Worm (Caenorhabditis elegans) whole organism, L1 larva: ENCODE data around the gene C30F2.4.

Experiments
- ama-1 ChIP-seq: fragments of 150-350 bp; optimal IDR thresholded peaks from 2 replicates; lab custom pipeline; 2014
- blmp-1 ChIP-seq: fragments of 150-350 bp; optimal IDR thresholded peaks from 2 replicates; lab custom pipeline; 2014; ENCODE audit warnings: missing biosample characterization, missing genetic modification characterization
- ces-1 ChIP-seq: fragments of 150-350 bp; optimal IDR thresholded peaks from 2 replicates; lab custom pipeline; 2014; ENCODE audit warnings: missing biosample characterization, missing genetic modification reagents, missing genetic modification characterization
- efl-1 ChIP-seq, 4 experiments: fragments of 150-350 bp; optimal IDR thresholded peaks in 3 of 4; peaks in 1 of 4; 1 replicate in 1 of 4; 2 replicates in 3 of 4; lab custom pipeline; 2014; ENCODE audit warnings: missing biosample characterization in 2 of 4, missing genetic modification characterization in 2 of 4, missing genetic modification reagents in 2 of 4
- efl-3 ChIP-seq: fragments of 200-800 bp; sonication (Bioruptor generic); optimal IDR thresholded peaks from 2 replicates; lab custom pipeline; 2018; ENCODE audit warnings: mild to moderate bottlenecking, missing genetic modification characterization, missing compliant biosample characterization
- elt-2 ChIP-seq: sonication (generic microtip); optimal IDR thresholded peaks from 2 replicates; lab custom pipeline; 2016; ENCODE audit warnings: missing genetic modification characterization, mild to moderate bottlenecking, inconsistent platforms, missing compliant biosample characterization, missing genetic modification reagents
- fkh-8 ChIP-seq: sonication (generic microtip); optimal IDR thresholded peaks from 2 replicates; lab custom pipeline; 2016; ENCODE audit warnings: mild to moderate bottlenecking, missing genetic modification characterization, missing compliant biosample characterization
- mab-9 ChIP-seq: fragments of 200-800 bp; sonication (Bioruptor generic); IDR thresholded peaks from 2 replicates; pipeline ENCODE4 v1.3.6; 2022; ENCODE audit warnings: missing genetic modification reagents, missing genetic modification characterization, missing compliant biosample characterization
- nhr-11 ChIP-seq: fragments of 150-350 bp; optimal IDR thresholded peaks from 2 replicates; lab custom pipeline; 2014; ENCODE audit warnings: missing biosample characterization, missing genetic modification characterization
- nhr-19 ChIP-seq: fragments of 200-800 bp; sonication (Bioruptor generic); conservative IDR thresholded peaks from 2 replicates; pipeline ENCODE4 v1.3.6; 2022; ENCODE audit warnings: missing genetic modification characterization, missing compliant biosample characterization
- nhr-20 ChIP-seq: sonication (generic microtip); optimal IDR thresholded peaks from 2 replicates; lab custom pipeline; 2016; ENCODE audit warnings: mild to moderate bottlenecking, missing genetic modification characterization, missing compliant biosample characterization
- nhr-237 ChIP-seq: fragments of 150-350 bp; optimal IDR thresholded peaks from 2 replicates; lab custom pipeline; 2014; ENCODE audit warnings: missing biosample characterization, missing genetic modification characterization
- rnt-1 ChIP-seq: sonication (generic microtip); optimal IDR thresholded peaks from 2 replicates; lab custom pipeline; 2016; ENCODE audit warnings: mild to moderate bottlenecking, missing genetic modification characterization, moderate library complexity, missing compliant biosample characterization
- skn-1 ChIP-seq: fragments of 150-350 bp; optimal IDR thresholded peaks from 2 replicates; lab custom pipeline; 2014; ENCODE audit warnings: missing biosample characterization, missing genetic modification characterization
- snu-23 ChIP-seq: sonication (generic microtip); optimal IDR thresholded peaks from 2 replicates; lab custom pipeline; 2016; ENCODE audit warnings: missing genetic modification characterization, missing compliant biosample characterization
- sup-37 ChIP-seq: fragments of 200-800 bp; sonication (Bioruptor generic); optimal IDR thresholded peaks from 2 replicates; lab custom pipeline; 2018; ENCODE audit warnings: mild to moderate bottlenecking, missing genetic modification characterization, missing compliant biosample characterization
- unc-30 ChIP-seq: sonication (generic microtip); optimal IDR thresholded peaks from 2 replicates; lab custom pipeline; 2017; ENCODE audit warnings: missing biosample characterization, missing genetic modification characterization
- unc-86 ChIP-seq: sonication (generic microtip); optimal IDR thresholded peaks from 2 replicates; lab custom pipeline; 2016; ENCODE audit warnings: missing genetic modification characterization, missing compliant biosample characterization
- zip-4 ChIP-seq: fragments of 200-800 bp; sonication (Bioruptor generic); optimal IDR thresholded peaks from 2 replicates; lab custom pipeline; 2018; ENCODE audit warnings: mild to moderate bottlenecking, missing genetic modification characterization, moderate library complexity, missing compliant biosample characterization

The C30F2.4 gene

ce11 chrX:16039173-16039572 is 37.2 kb downstream of the C30F2.4 start:
- peak; percentile 44 for TF ChIP-seq nhr-20 (tag; lab: Kevin White, UChicago)
- TF ChIP-seq skn-1 (tag; lab: Kevin White, UChicago), result no peak
- peak; percentile 27 for TF ChIP-seq elt-2 (tag; lab: Kevin White, UChicago)

ce11 chrX:16030506-16030905 is 45.9 kb downstream of the C30F2.4 start, which contains the start of gene mboa-1:
Gene mboa-1, plus strand, starts transcription at chrX:16030806.
- TF ChIP-seq efl-3 (GFP tag; lab: Kevin White, UChicago) (no peak), ama-1 (lab: Kevin White, UChicago) (no peak), ces-1 (GFP tag; lab: Kevin White, UChicago) (no peak), nhr-11 (no peak), unc-30 (tag; lab: Kevin White, UChicago) (no peak), sup-37 (GFP tag; lab: Kevin White, UChicago) (no peak), nhr-237 (tag; lab: Kevin White, UChicago) (no peak), nhr-19 (no peak), zip-4 (no peak), fkh-8 (tag; lab: Kevin White, UChicago) (no peak), rnt-1 (tag; lab: Kevin White, UChicago) (no peak), unc-86 (tag; lab: Kevin White, UChicago) (no peak), efl-1 (optimal IDR thresholded peaks at IDR 0.05; lab: Kevin White, UChicago) (no peak), efl-1 (GFP tag; optimal IDR thresholded peaks at IDR 0.05 in 1 of 2; lab: Kevin White, UChicago) (no peak), mab-9 (no peak)

ce11 chrX:16028980-16029379 is 47.4 kb downstream of the C30F2.4 start:
- peak; percentile 57 for TF ChIP-seq blmp-1 (tag; lab: Kevin White, UChicago)
- no peak for TF ChIP-seq snu-23 (GFP tag; lab: Kevin White, UChicago)
